Worm (Caenorhabditis elegans) whole organism, L4 larva: ENCODE measurements around the gene F02H6.7.
A peak's percentile ranks its signal among the peaks of the same experiment; 100 is the strongest.

Experiments
- F44E2.7 ChIP-seq: fragments of 200-800 bp; sonication (Bioruptor generic); IDR thresholded peaks from 2 replicates; pipeline ENCODE4 v2.1.2; 2022; ENCODE audit warnings: missing genetic modification characterization, missing compliant biosample characterization
- F49E8.2 ChIP-seq: sonication (generic microtip); optimal IDR thresholded peaks from 2 replicates; lab custom pipeline; 2016; ENCODE audit warnings: missing compliant biosample characterization, mild to moderate bottlenecking, missing genetic modification characterization, borderline replicate concordance
- T20F7.1 ChIP-seq: fragments of 200-800 bp; sonication (Bioruptor generic); optimal IDR thresholded peaks from 2 replicates; lab custom pipeline; 2018; ENCODE audit warnings: mild to moderate bottlenecking, missing genetic modification characterization, missing compliant biosample characterization
- T26A8.4 ChIP-seq: fragments of 200-800 bp; sonication (Bioruptor generic); IDR thresholded peaks from 2 replicates; pipeline ENCODE4 v1.3.6; 2022; ENCODE audit warnings: missing genetic modification characterization, missing compliant biosample characterization
- Y105C5A.15 ChIP-seq: fragments of 200-800 bp; sonication (Bioruptor generic); IDR thresholded peaks from 2 replicates; pipeline ENCODE4 v1.3.6; 2022; ENCODE audit warnings: missing genetic modification characterization, missing compliant biosample characterization
- Y48G9A.11 ChIP-seq: fragments of 200-800 bp; sonication (Bioruptor generic); IDR thresholded peaks from 2 replicates; pipeline ENCODE4 v1.3.6; 2022; ENCODE audit warnings: missing genetic modification reagents, missing genetic modification characterization, missing compliant biosample characterization
- Y5F2A.4 ChIP-seq: fragments of 200-800 bp; sonication (Bioruptor generic); optimal IDR thresholded peaks from 2 replicates; lab custom pipeline; 2018; ENCODE audit warnings: mild to moderate bottlenecking, missing genetic modification characterization, missing compliant biosample characterization
- ZK546.5 ChIP-seq, 2 experiments: sonication (generic microtip); optimal IDR thresholded peaks; 2 replicates each; lab custom pipeline; 2017; ENCODE audit warnings: missing biosample characterization in 2 of 2, missing genetic modification characterization in 2 of 2
- aha-1 ChIP-seq: fragments of 150-350 bp; peaks from one replicate; lab custom pipeline; 2014; ENCODE audit warnings: missing biosample characterization, missing genetic modification characterization
- arid-1 ChIP-seq: fragments of 200-800 bp; sonication (Bioruptor generic); conservative IDR thresholded peaks from 2 replicates; pipeline ENCODE4 v1.3.6; 2022; ENCODE audit warnings: missing genetic modification reagents, missing genetic modification characterization, missing compliant biosample characterization
- ceh-20 ChIP-seq: fragments of 200-800 bp; sonication (Bioruptor generic); IDR thresholded peaks from 2 replicates; pipeline ENCODE4 v1.3.6; 2022; ENCODE audit warnings: missing genetic modification reagents, missing genetic modification characterization, missing compliant biosample characterization
- ceh-82 ChIP-seq: sonication (generic microtip); optimal IDR thresholded peaks from 2 replicates; lab custom pipeline; 2017; ENCODE audit warnings: missing biosample characterization, missing genetic modification characterization
- daf-12 ChIP-seq: fragments of 150-350 bp; optimal IDR thresholded peaks from 2 replicates; lab custom pipeline; 2014; ENCODE audit warnings: missing biosample characterization, missing genetic modification reagents, missing genetic modification characterization
- dmd-8 ChIP-seq: fragments of 200-800 bp; sonication (Bioruptor generic); IDR thresholded peaks from 2 replicates; pipeline ENCODE4 v1.3.6; 2022; ENCODE audit warnings: missing genetic modification characterization, missing compliant biosample characterization
- duxl-1 ChIP-seq: sonication (generic microtip); optimal IDR thresholded peaks from 2 replicates; lab custom pipeline; 2016; ENCODE audit warnings: mild to moderate bottlenecking, missing genetic modification characterization, moderate library complexity, missing compliant biosample characterization; ENCODE audit not compliant: poor library complexity
- dve-1 ChIP-seq: sonication (generic microtip); optimal IDR thresholded peaks from 2 replicates; lab custom pipeline; 2017; ENCODE audit warnings: antibody characterized with exemption, mild to moderate bottlenecking, missing genetic modification characterization, missing compliant biosample characterization; ENCODE audit not compliant: insufficient read depth
- gei-8 ChIP-seq: fragments of 200-800 bp; sonication (Bioruptor generic); optimal IDR thresholded peaks from 2 replicates; lab custom pipeline; 2018; ENCODE audit warnings: mild to moderate bottlenecking, missing genetic modification characterization, missing compliant biosample characterization
- hlh-11 ChIP-seq: fragments of 200-800 bp; sonication (Bioruptor generic); optimal IDR thresholded peaks from 2 replicates; lab custom pipeline; 2018; ENCODE audit warnings: mild to moderate bottlenecking, missing genetic modification characterization, missing compliant biosample characterization
- hmg-1.1 ChIP-seq: fragments of 200-800 bp; sonication (Bioruptor generic); IDR thresholded peaks from 2 replicates; pipeline ENCODE4 v1.3.6; 2022; ENCODE audit warnings: missing genetic modification reagents, missing genetic modification characterization, missing compliant biosample characterization
- lim-7 ChIP-seq: fragments of 200-800 bp; sonication (Bioruptor generic); IDR thresholded peaks from 2 replicates; pipeline ENCODE4 v1.3.6; 2022; ENCODE audit warnings: missing genetic modification characterization, missing compliant biosample characterization
- lin-13 ChIP-seq: fragments of 150-350 bp; optimal IDR thresholded peaks from 2 replicates; lab custom pipeline; 2014; ENCODE audit warnings: missing biosample characterization, missing genetic modification reagents, missing genetic modification characterization
- lin-39 ChIP-seq: fragments of 150-350 bp; optimal IDR thresholded peaks from 2 replicates; lab custom pipeline; 2014; ENCODE audit warnings: missing biosample characterization, missing genetic modification reagents, missing genetic modification characterization
- mdt-29 ChIP-seq: fragments of 200-800 bp; sonication (Bioruptor generic); IDR thresholded peaks from 2 replicates; pipeline ENCODE4 v1.3.6; 2022; ENCODE audit warnings: missing genetic modification reagents, missing genetic modification characterization, missing compliant biosample characterization
- mxl-2 ChIP-seq: fragments of 200-800 bp; sonication (Bioruptor generic); conservative IDR thresholded peaks from 2 replicates; pipeline ENCODE4 v1.3.6; 2022; ENCODE audit warnings: missing genetic modification reagents, missing genetic modification characterization, missing compliant biosample characterization
- mxl-3 ChIP-seq: fragments of 200-800 bp; sonication (Bioruptor generic); optimal IDR thresholded peaks from 2 replicates; lab custom pipeline; 2018; ENCODE audit warnings: mild to moderate bottlenecking, missing genetic modification characterization, missing compliant biosample characterization
- nhr-111 ChIP-seq: fragments of 200-800 bp; sonication (Bioruptor generic); optimal IDR thresholded peaks from 2 replicates; lab custom pipeline; 2018; ENCODE audit warnings: mild to moderate bottlenecking, missing genetic modification characterization, missing compliant biosample characterization
- nhr-25 ChIP-seq: sonication (generic microtip); optimal IDR thresholded peaks from 2 replicates; lab custom pipeline; 2017; ENCODE audit warnings: missing genetic modification characterization, mild to moderate bottlenecking, missing compliant biosample characterization, antibody characterized with exemption, moderate library complexity, borderline replicate concordance; ENCODE audit not compliant: insufficient read depth
- rbr-2 ChIP-seq: sonication (generic microtip); optimal IDR thresholded peaks from 2 replicates; lab custom pipeline; 2016; ENCODE audit warnings: missing genotype, missing genetic modification characterization, missing compliant biosample characterization
- saeg-2 ChIP-seq: fragments of 200-800 bp; sonication (Bioruptor generic); IDR thresholded peaks from 2 replicates; pipeline ENCODE4 v1.3.6; 2022; ENCODE audit warnings: missing genetic modification reagents, missing genetic modification characterization, missing compliant biosample characterization
- set-16 ChIP-seq: fragments of 200-800 bp; sonication (Bioruptor generic); IDR thresholded peaks from 2 replicates; pipeline ENCODE4 v1.3.6; 2022; ENCODE audit warnings: missing genetic modification reagents, missing genetic modification characterization, missing compliant biosample characterization
- snpc-4 ChIP-seq: fragments of 150-350 bp; optimal IDR thresholded peaks from 2 replicates; lab custom pipeline; 2014; ENCODE audit warnings: missing biosample characterization, missing genetic modification characterization
- unc-130 ChIP-seq: sonication (generic microtip); optimal IDR thresholded peaks from 2 replicates; lab custom pipeline; 2016; ENCODE audit warnings: missing genetic modification reagents, missing genetic modification characterization, missing compliant biosample characterization
- unc-62 ChIP-seq, 3 experiments: fragments of 150-350 bp in 1 of 3; sonication (generic microtip); optimal IDR thresholded peaks in 2 of 3; peaks in 1 of 3; 1 replicate in 1 of 3; 2 replicates in 2 of 3; lab custom pipeline; 2014 to 2017; ENCODE audit warnings: missing biosample characterization in 3 of 3, missing genetic modification characterization in 3 of 3, missing genetic modification reagents in 3 of 3, missing genotype in 1 of 3
- zfp-2 ChIP-seq: sonication (generic microtip); optimal IDR thresholded peaks from 2 replicates; lab custom pipeline; 2016; ENCODE audit warnings: mild to moderate bottlenecking, missing genetic modification characterization, missing compliant biosample characterization
- ztf-7 ChIP-seq: fragments of 150-350 bp; optimal IDR thresholded peaks from 2 replicates; lab custom pipeline; 2014; ENCODE audit warnings: missing biosample characterization, missing genetic modification characterization

The F02H6.7 gene

DNA sequence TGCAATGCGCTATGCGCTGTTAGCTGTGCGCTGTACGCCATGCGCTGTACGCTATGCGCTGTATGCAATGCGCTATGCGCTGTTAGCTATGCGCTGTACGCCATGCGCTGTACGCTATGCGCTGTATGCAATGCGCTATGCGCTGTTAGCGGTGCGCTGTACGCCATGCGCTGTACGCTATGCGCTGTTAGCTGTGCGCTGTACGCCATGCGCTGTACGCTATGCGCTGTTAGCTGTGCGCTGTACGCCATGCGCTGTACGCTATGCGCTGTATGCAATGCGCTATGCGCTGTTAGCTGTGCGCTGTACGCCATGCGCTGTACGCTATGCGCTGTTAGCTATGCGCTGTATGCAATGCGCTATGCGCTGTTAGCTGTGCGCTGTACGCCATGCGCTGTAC is 19.6 kb downstream of the F02H6.7 start:
- TF ChIP-seq dmd-8 (GFP tag; lab: Robert Waterston, UW), result 0 out of 2 replicates have a peak, but pooled peaks have one; percentile 56
- TF ChIP-seq Y105C5A.15, result peak; percentile 54; the same call in 1 of the 2 replicates

DNA sequence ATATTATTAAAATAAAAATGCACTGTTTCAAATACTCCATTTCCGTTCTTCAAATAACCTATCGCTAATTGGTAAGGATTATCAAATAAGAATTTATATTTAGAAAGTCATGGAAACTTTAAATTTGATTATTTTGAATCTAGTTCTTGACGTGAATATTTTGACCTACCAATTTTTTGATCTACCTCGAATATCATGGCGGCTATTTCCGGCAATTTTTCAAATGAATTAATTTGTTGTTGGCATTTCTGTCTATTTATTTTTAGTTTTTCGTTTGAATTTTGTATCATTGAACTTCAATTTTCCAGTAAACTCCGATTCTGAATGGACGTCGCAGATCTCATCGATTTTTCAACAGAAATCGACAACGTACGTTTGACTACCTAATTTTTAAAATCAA is 24.8 kb downstream of the F02H6.7 start, which contains the start of gene F02H6.3:
F02H6.3 (plus strand) TSS at position 266 of the 400 bp plus-strand sequence.
- TF ChIP-seq ceh-20 (no peak), hlh-11 (tag; lab: Kevin White, UChicago) (no peak), Y5F2A.4 (GFP tag; lab: Kevin White, UChicago) (no peak), arid-1 (GFP tag; lab: Robert Waterston, UW) (no peak), lin-39 (tag; lab: Kevin White, UChicago) (no peak), Y48G9A.11 (GFP tag; lab: Robert Waterston, UW) (no peak), dve-1 (tag; lab: Kevin White, UChicago) (no peak), T20F7.1 (GFP tag; lab: Kevin White, UChicago) (no peak), ZK546.5 (tag; optimal IDR thresholded peaks at IDR 0.05; lab: Kevin White, UChicago) (no peak), T26A8.4 (GFP tag; lab: Robert Waterston, UW) (no peak)

DNA sequence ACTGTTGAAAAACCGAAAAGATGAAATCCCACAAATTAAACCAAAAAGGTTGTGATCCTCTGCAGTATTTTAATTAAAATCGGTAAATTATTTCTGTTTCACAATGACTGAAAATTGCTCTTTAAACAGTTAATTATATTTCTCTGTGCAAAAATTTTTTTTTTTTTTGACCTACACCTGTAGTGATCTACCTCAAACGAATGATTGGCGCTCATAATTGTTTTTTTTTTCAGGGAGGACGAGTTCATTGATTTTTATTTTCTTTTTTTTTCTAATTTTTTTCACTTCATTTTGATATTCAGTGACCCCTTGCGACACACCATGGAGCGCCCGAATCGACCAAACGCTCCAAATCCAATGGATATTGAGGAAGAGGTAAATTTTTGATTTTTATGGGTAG is 31.8 kb downstream of the F02H6.7 start, which contains the start of gene F02H6.2:
F02H6.2 (plus strand) TSS at position 301 of the 400 bp plus-strand sequence.
- no peak for TF ChIP-seq F44E2.7 (GFP tag; lab: Robert Waterston, UW)
- no peak for TF ChIP-seq nhr-111 (GFP tag; lab: Kevin White, UChicago)
- no peak for TF ChIP-seq hlh-11 (tag; lab: Kevin White, UChicago)
- no peak for TF ChIP-seq mdt-29 (GFP tag; lab: Robert Waterston, UW)
- no peak for TF ChIP-seq ceh-20
- TF ChIP-seq ceh-82, result no peak
- TF ChIP-seq gei-8, result no peak
- TF ChIP-seq F49E8.2, result no peak
- no peak for TF ChIP-seq saeg-2 (GFP tag; lab: Robert Waterston, UW)

DNA sequence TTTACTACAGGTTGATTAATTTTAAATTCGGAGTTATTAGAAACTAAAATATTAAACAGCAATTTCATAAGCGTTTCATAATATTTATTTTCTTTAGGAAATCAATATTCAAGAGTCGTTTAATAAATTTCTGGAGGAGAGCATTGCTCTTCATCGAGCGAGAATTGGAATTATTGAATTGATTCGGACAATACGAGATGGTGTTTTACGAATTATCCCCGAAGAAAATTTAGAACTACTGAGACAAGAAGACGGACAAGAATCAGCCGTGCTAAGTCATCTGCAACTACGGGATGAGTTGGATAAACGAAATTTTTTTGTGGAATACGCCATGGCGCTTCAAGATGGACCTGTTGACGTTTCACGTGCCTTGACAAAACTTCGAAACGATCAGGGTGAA is 33.7 kb downstream of the F02H6.7 start:
- peak in 1 of 2 experiments; percentile 96 for TF ChIP-seq unc-62 (GFP tag; optimal IDR thresholded peaks at IDR 0.05 in 1 of 2; lab: Kevin White, UChicago)
- no peak for TF ChIP-seq unc-62 (tag; optimal IDR thresholded peaks at IDR 0.05; lab: Kevin White, UChicago)
- no peak for TF ChIP-seq ztf-7 (tag; lab: Kevin White, UChicago)

DNA sequence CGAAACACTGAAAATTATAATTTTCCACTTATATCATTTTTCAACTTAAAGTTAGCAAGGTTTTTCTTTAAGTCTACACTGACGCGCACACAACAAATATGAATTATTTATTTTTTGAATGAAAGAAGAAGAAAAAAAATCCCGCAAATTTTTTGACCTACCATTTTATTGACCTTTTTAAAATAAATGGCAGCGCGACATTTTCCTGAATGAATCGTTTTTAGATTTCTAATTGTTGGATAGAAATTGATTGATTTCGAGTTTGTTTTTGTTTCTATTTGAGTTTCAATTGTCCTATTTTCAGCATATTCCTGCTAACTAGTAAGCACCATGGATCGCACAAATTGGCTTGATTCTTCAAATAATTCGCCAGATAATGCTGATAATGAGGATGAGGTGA is 34.8 kb downstream of the F02H6.7 start, which contains the start of gene K01G12.3:
K01G12.3 (plus strand) TSS at position 301 of the 400 bp plus-strand sequence.
- TF ChIP-seq zfp-2 (tag; lab: Kevin White, UChicago) (no peak), rbr-2 (tag; lab: Kevin White, UChicago) (no peak), aha-1 (tag; lab: Kevin White, UChicago) (no peak), gei-8 (no peak)

DNA sequence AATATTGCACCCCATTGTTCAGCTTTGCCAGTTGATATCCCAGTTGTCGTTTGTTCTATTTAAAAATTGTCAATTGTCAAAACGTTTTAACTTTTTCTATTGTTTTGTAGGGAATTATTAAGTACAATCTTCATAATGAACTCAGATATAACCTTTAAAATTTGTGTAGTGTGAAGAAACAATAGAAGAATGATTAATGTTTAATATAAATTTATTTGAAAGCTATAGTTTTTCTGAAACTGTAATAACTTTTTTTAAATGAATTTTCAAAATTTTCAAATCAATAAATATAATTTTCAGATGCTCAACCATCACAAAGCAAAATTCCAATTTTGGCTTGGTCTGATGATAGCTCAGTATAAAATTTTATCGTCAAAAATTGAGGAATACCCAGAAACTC is 36.0 kb downstream of the F02H6.7 start, which contains the start of gene K01G12.22:
K01G12.22 (plus strand) TSS at position 301 of the 400 bp plus-strand sequence.
- TF ChIP-seq lim-7 (GFP tag; lab: Robert Waterston, UW) (no peak), daf-12 (tag; lab: Kevin White, UChicago) (no peak), rbr-2 (tag; lab: Kevin White, UChicago) (no peak), Y5F2A.4 (GFP tag; lab: Kevin White, UChicago) (no peak), hmg-1.1 (GFP tag; lab: Robert Waterston, UW) (no peak), set-16 (GFP tag; lab: Robert Waterston, UW) (no peak), nhr-111 (GFP tag; lab: Kevin White, UChicago) (no peak)

DNA sequence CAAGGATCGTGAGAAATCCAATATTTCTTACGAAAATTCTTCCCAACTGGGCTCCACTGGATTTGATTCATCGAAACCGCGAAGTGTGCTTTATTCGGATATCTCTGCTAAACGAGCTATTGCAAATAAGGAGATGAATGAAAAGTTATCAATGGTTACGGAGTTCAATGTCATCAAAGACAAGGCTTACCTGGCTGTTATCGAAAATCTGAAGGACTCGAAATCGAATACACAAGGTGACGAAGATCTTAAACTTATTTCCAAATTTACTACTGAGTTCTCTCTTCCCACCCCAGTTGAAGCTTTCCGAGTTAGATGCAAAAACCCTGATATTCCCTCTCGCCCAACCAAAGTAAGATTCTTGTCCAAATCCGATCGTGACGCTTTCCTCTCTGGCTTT is 41.7 kb downstream of the F02H6.7 start:
- TF ChIP-seq duxl-1 (tag; lab: Kevin White, UChicago) (no peak), nhr-25 (tag; lab: Kevin White, UChicago) (no peak), mxl-3 (GFP tag; lab: Kevin White, UChicago) (no peak), unc-130 (GFP tag; lab: Kevin White, UChicago) (no peak), mxl-2 (GFP tag; lab: Robert Waterston, UW) (no peak), snpc-4 (no peak), lin-13 (GFP tag; lab: Kevin White, UChicago) (no peak), daf-12 (tag; lab: Kevin White, UChicago) (no peak), unc-62 (GFP tag; optimal IDR thresholded peaks at IDR 0.05 in 1 of 2; lab: Kevin White, UChicago) (no peak), unc-62 (tag; optimal IDR thresholded peaks at IDR 0.05; lab: Kevin White, UChicago) (no peak)
